Worm (Caenorhabditis elegans): ENCODE data around the gene cnc-7.

DNA sequence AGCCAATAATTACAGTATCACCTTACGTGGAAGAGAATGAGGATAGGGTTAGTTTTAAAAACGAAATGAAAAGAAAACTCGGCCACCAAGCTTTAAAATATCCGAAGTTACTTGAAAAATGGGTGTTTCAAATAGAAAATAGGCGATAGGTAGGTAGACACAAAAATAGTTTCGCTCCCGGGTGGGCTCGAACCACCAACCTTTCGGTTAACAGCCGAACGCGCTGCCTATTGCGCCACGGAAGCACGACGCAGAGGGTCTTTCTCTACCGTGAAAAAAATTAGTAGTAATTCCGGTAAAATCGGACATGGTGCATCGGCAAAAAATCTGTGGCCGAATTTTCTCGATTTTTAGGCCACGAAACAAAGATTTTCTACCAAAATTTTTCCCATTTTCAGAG lies 46.2 kb upstream of the cnc-7 start:
- TF ChIP-seq him-1 (tag; optimal IDR thresholded peaks at IDR 0.05) = no peak
- TF ChIP-seq dao-5 (tag; optimal IDR thresholded peaks at IDR 0.05) = no peak
